Worm (Caenorhabditis elegans) whole organism, early embryonic: Measurements from ENCODE around the gene B0496.6.

ENCODE experiments used
- ama-1 ChIP-seq: fragments of 150-350 bp; optimal IDR thresholded peaks from 2 replicates; lab custom pipeline; 2014
- ets-7 ChIP-seq: sonication (generic microtip); optimal IDR thresholded peaks from 2 replicates; lab custom pipeline; 2016; ENCODE audit warnings: missing genotype, missing genetic modification characterization, missing compliant biosample characterization
- flt-1 ChIP-seq: fragments of 200-800 bp; sonication (Bioruptor generic); IDR thresholded peaks from 2 replicates; pipeline ENCODE4 v1.3.6; 2022; ENCODE audit warnings: missing genetic modification characterization, missing compliant biosample characterization
- hmbx-1 ChIP-seq: sonication (generic microtip); optimal IDR thresholded peaks from 2 replicates; lab custom pipeline; 2016; ENCODE audit warnings: mild to moderate bottlenecking, missing genetic modification characterization, missing compliant biosample characterization
- hmg-4 ChIP-seq: fragments of 200-800 bp; sonication (Bioruptor generic); optimal IDR thresholded peaks from 2 replicates; lab custom pipeline; 2018; ENCODE audit warnings: mild to moderate bottlenecking, missing genetic modification characterization, missing compliant biosample characterization
- pes-1 ChIP-seq: fragments of 200-800 bp; sonication (Bioruptor generic); IDR thresholded peaks from 2 replicates; pipeline ENCODE4 v1.3.6; 2022; ENCODE audit warnings: missing genetic modification reagents, missing genetic modification characterization, missing compliant biosample characterization
- tbx-11 ChIP-seq: fragments of 200-800 bp; sonication (Bioruptor generic); IDR thresholded peaks from 2 replicates; pipeline ENCODE4 v1.3.6; 2022; ENCODE audit warnings: missing genetic modification characterization, missing compliant biosample characterization
- tbx-37 ChIP-seq: fragments of 200-800 bp; sonication (Bioruptor generic); conservative IDR thresholded peaks from 2 replicates; pipeline ENCODE4 v1.3.6; 2022; ENCODE audit warnings: missing genetic modification reagents, missing genetic modification characterization, missing compliant biosample characterization
- tra-4 ChIP-seq: sonication (generic microtip); optimal IDR thresholded peaks from 2 replicates; lab custom pipeline; 2017; ENCODE audit warnings: missing genetic modification characterization, missing compliant biosample characterization

DNA sequence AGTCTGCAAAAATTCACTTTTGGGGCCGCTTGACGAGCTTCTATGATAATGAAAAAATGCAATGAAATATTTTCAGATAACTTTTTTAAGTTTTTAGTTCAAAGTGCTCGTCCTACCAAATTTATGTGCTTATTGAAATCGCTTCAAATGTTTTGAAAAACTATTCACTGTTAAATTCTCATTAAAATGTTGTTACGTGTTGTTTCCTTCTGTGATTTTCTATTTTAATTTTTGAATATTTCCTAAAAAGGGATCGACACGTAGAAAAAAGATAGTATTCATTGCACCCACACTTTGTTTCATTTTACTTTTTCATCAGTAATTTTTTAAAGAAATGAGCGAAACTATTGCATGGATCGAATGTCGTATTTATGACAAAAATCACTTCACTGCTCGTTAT is at the start of gene B0496.6:
- no peak for TF ChIP-seq flt-1 (GFP tag; lab: Robert Waterston, UW)
- TF ChIP-seq ama-1 (lab: Kevin White, UChicago): no peak
- no peak for TF ChIP-seq hmbx-1 (tag; lab: Kevin White, UChicago)
- TF ChIP-seq tbx-11 (GFP tag; lab: Robert Waterston, UW): no peak
- no peak for TF ChIP-seq tra-4
- TF ChIP-seq hmg-4 (GFP tag; lab: Kevin White, UChicago): no peak
- no peak for TF ChIP-seq ets-7 (tag; lab: Kevin White, UChicago)
- no peak for TF ChIP-seq tbx-37 (GFP tag; lab: Robert Waterston, UW)
- no peak for TF ChIP-seq pes-1 (GFP tag; lab: Robert Waterston, UW)
